Fruit fly (Drosophila melanogaster) whole organism, embryonic: ENCODE measurements around the gene CG34384.

Experiments
- Awh ChIP-seq: fragments of 200-800 bp; sonication (Bioruptor generic); IDR thresholded peaks from 2 replicates; pipeline ENCODE4, ENCODE4 v1.3.6; 2022; ENCODE audit warnings: missing biosample characterization, missing genetic modification characterization
- Bgb ChIP-seq: fragments of 200-800 bp; sonication (Bioruptor generic); IDR thresholded peaks from 2 replicates; pipeline ENCODE4 v1.3.6; 2022; ENCODE audit warnings: missing biosample characterization, missing genetic modification characterization; ENCODE audit not compliant: partially characterized antibody
- CG11696 ChIP-seq: fragments of 200-800 bp; sonication (Bioruptor generic); IDR thresholded peaks from 2 replicates; pipeline ENCODE4 v1.3.6; 2022; ENCODE audit warnings: missing biosample characterization, missing genetic modification characterization
- CG12071 ChIP-seq: fragments of 200-800 bp; sonication (Bioruptor generic); optimal IDR thresholded peaks from 3 replicates; lab custom pipeline; 2018; ENCODE audit warnings: missing biosample characterization, mild to moderate bottlenecking, missing genetic modification characterization
- CG13424 ChIP-seq: fragments of 200-800 bp; sonication (Bioruptor generic); optimal IDR thresholded peaks from 2 replicates; lab custom pipeline; 2019; ENCODE audit warnings: missing biosample characterization, mild to moderate bottlenecking, missing genetic modification characterization, moderate library complexity
- CG14441 ChIP-seq: fragments of 200-800 bp; sonication (Bioruptor generic); IDR thresholded peaks from 2 replicates; pipeline ENCODE4 v1.3.6; 2022; ENCODE audit warnings: missing biosample characterization, missing genetic modification characterization
- CG15514 ChIP-seq: fragments of 200-800 bp; sonication (Bioruptor generic); optimal IDR thresholded peaks from 3 replicates; lab custom pipeline; 2017; ENCODE audit warnings: missing biosample characterization, missing genetic modification characterization, mild to moderate bottlenecking, moderate library complexity, missing genetic modification reagents
- CG1602 ChIP-seq: fragments of 200-800 bp; sonication (Bioruptor generic); optimal IDR thresholded peaks from 3 replicates; lab custom pipeline; 2016; ENCODE audit warnings: missing biosample characterization, missing genetic modification characterization
- CG16779 ChIP-seq: fragments of 200-800 bp; sonication (Bioruptor generic); IDR thresholded peaks from 2 replicates; pipeline ENCODE4 v1.3.6; 2022; ENCODE audit warnings: missing biosample characterization, missing genetic modification characterization
- CG17568 ChIP-seq: fragments of 200-800 bp; sonication (Bioruptor generic); optimal IDR thresholded peaks from 2 replicates; lab custom pipeline; 2018; ENCODE audit warnings: missing biosample characterization, mild to moderate bottlenecking, missing genetic modification characterization, moderate library complexity
- CG17802 ChIP-seq: fragments of 200-800 bp; sonication (Bioruptor generic); optimal IDR thresholded peaks from 2 replicates; lab custom pipeline; 2018; ENCODE audit warnings: missing biosample characterization, mild to moderate bottlenecking, missing genetic modification characterization, moderate library complexity
- CG2199 ChIP-seq: fragments of 200-800 bp; sonication (Bioruptor generic); IDR thresholded peaks from 3 replicates; pipeline ENCODE4 v1.3.6; 2022; ENCODE audit warnings: missing biosample characterization, missing genetic modification characterization
- CG32532 ChIP-seq: fragments of 200-800 bp; sonication (Bioruptor generic); IDR thresholded peaks from 2 replicates; pipeline ENCODE4 v1.3.6; 2022; ENCODE audit warnings: missing biosample characterization, missing genetic modification characterization
- CG33557 ChIP-seq: fragments of 200-800 bp; sonication (Bioruptor generic); optimal IDR thresholded peaks from 2 replicates; lab custom pipeline; 2019; ENCODE audit warnings: missing biosample characterization, mild to moderate bottlenecking, missing genetic modification characterization, moderate library complexity
- CG3407 ChIP-seq: fragments of 200-800 bp; sonication (Bioruptor generic); optimal IDR thresholded peaks from 2 replicates; lab custom pipeline; 2018; ENCODE audit warnings: missing biosample characterization, mild to moderate bottlenecking, missing genetic modification characterization
- CG4707 ChIP-seq: fragments of 200-800 bp; sonication (Bioruptor generic); optimal IDR thresholded peaks from 2 replicates; lab custom pipeline; 2018; ENCODE audit warnings: missing biosample characterization, mild to moderate bottlenecking, missing genetic modification characterization, moderate library complexity
- CG6254 ChIP-seq: fragments of 200-800 bp; sonication (Bioruptor generic); optimal IDR thresholded peaks from 3 replicates; lab custom pipeline; 2017; ENCODE audit warnings: mild to moderate bottlenecking, missing biosample characterization, missing genetic modification reagents, missing genetic modification characterization
- CG6765 ChIP-seq: fragments of 200-800 bp; sonication (Bioruptor generic); optimal IDR thresholded peaks from 3 replicates; lab custom pipeline; 2017; ENCODE audit warnings: missing biosample characterization, mild to moderate bottlenecking, missing genetic modification characterization
- CG7556 ChIP-seq: fragments of 200-800 bp; sonication (Bioruptor generic); optimal IDR thresholded peaks from 2 replicates; lab custom pipeline; 2017; ENCODE audit warnings: missing biosample characterization, mild to moderate bottlenecking, missing genetic modification characterization
- CG7839 ChIP-seq: fragments of 200-800 bp; sonication (Bioruptor generic); optimal IDR thresholded peaks from 3 replicates; lab custom pipeline; 2018; ENCODE audit warnings: missing biosample characterization, mild to moderate bottlenecking, missing genetic modification characterization, moderate library complexity
- CG8290 ChIP-seq, 3 experiments: fragments of 200-800 bp; sonication (Bioruptor generic); optimal IDR thresholded peaks; 2 replicates each; lab custom pipeline; 2016 to 2019; ENCODE audit warnings: missing biosample characterization in 3 of 3, missing genetic modification characterization in 3 of 3, mild to moderate bottlenecking in 2 of 3, moderate library complexity in 1 of 3
- CG8388 ChIP-seq: fragments of 200-800 bp; sonication (Bioruptor generic); optimal IDR thresholded peaks from 2 replicates; lab custom pipeline; 2019; ENCODE audit warnings: missing biosample characterization, mild to moderate bottlenecking, missing genetic modification characterization, moderate library complexity
- CG9437 ChIP-seq: fragments of 200-800 bp; sonication (Bioruptor generic); optimal IDR thresholded peaks from 2 replicates; lab custom pipeline; 2018; ENCODE audit warnings: missing biosample characterization, mild to moderate bottlenecking, missing genetic modification characterization
- Ets65A ChIP-seq: fragments of 200-800 bp; sonication (Bioruptor generic); peaks from one replicate; lab custom pipeline; 2016; ENCODE audit warnings: missing biosample characterization, missing genetic modification characterization
- HmgD ChIP-seq: fragments of 200-800 bp; sonication (Bioruptor generic); optimal IDR thresholded peaks from 3 replicates; lab custom pipeline; 2016; ENCODE audit warnings: missing biosample characterization, missing genetic modification characterization
- Hr51 ChIP-seq, 2 experiments: fragments of 200-800 bp; sonication (Bioruptor generic); optimal IDR thresholded peaks; 2 replicates in 1 of 2; 3 replicates in 1 of 2; lab custom pipeline; 2016 to 2018; ENCODE audit warnings: missing biosample characterization in 2 of 2, missing genetic modification characterization in 2 of 2, mild to moderate bottlenecking in 1 of 2, moderate library complexity in 1 of 2
- Lhr ChIP-seq: fragments of 200-800 bp; sonication (Bioruptor generic); optimal IDR thresholded peaks from 3 replicates; lab custom pipeline; 2017; ENCODE audit warnings: mild to moderate bottlenecking, missing biosample characterization, missing genetic modification reagents, missing genetic modification characterization
- Meics ChIP-seq: fragments of 200-800 bp; sonication (Bioruptor generic); optimal IDR thresholded peaks from 2 replicates; lab custom pipeline; 2017; ENCODE audit warnings: missing biosample characterization, mild to moderate bottlenecking, missing genetic modification characterization
- NC2β ChIP-seq: fragments of 200-800 bp; sonication (Bioruptor generic); optimal IDR thresholded peaks from 2 replicates; lab custom pipeline; 2016; ENCODE audit warnings: missing biosample characterization, missing genetic modification characterization
- Poxn ChIP-seq: fragments of 200-800 bp; sonication (Bioruptor generic); IDR thresholded peaks from 2 replicates; pipeline ENCODE4 v1.3.6; 2022; ENCODE audit warnings: missing biosample characterization, missing genetic modification characterization
- fd102C ChIP-seq: fragments of 200-800 bp; sonication (Bioruptor generic); optimal IDR thresholded peaks from 2 replicates; lab custom pipeline; 2018; ENCODE audit warnings: missing biosample characterization, mild to moderate bottlenecking, missing genetic modification characterization, moderate library complexity
- fd64A ChIP-seq: fragments of 200-800 bp; sonication (Bioruptor generic); optimal IDR thresholded peaks from 3 replicates; lab custom pipeline; 2018; ENCODE audit warnings: missing biosample characterization, mild to moderate bottlenecking, missing genetic modification characterization
- her ChIP-seq: fragments of 200-800 bp; sonication (Bioruptor generic); optimal IDR thresholded peaks from 2 replicates; lab custom pipeline; 2016; ENCODE audit warnings: missing biosample characterization, missing genetic modification characterization
- lov ChIP-seq, 2 experiments: fragments of 200-800 bp in 1 of 2; fragments of >200 bp in 1 of 2; sonication (Bioruptor generic) in 1 of 2; IDR thresholded peaks in 1 of 2; optimal IDR thresholded peaks in 1 of 2; 2 replicates in 1 of 2; 3 replicates in 1 of 2; pipeline versions ENCODE4 v1.3.6 to Lab custom; 2017 to 2022; ENCODE audit warnings: missing biosample characterization in 1 of 2, missing genetic modification characterization in 1 of 2
- pan ChIP-seq, 4 experiments: fragments of >200 bp in 3 of 4; fragments of 200-800 bp in 1 of 4; sonication (Bioruptor generic) in 1 of 4; optimal IDR thresholded peaks in 3 of 4; IDR thresholded peaks in 1 of 4; 2 replicates each; pipeline versions ENCODE4 v1.3.6 to Lab custom; 2017 to 2022; ENCODE audit warnings: missing biosample characterization in 2 of 4, missing genetic modification characterization in 2 of 4, mixed read lengths in 1 of 4
- pfk ChIP-seq: fragments of 200-800 bp; sonication (Bioruptor generic); optimal IDR thresholded peaks from 2 replicates; lab custom pipeline; 2018; ENCODE audit warnings: missing biosample characterization, mild to moderate bottlenecking, missing genetic modification characterization, moderate library complexity
- pho ChIP-seq: fragments of 200-800 bp; sonication (Bioruptor generic); optimal IDR thresholded peaks from 2 replicates; lab custom pipeline; 2016; ENCODE audit warnings: missing biosample characterization, missing genetic modification characterization
- pita ChIP-seq: fragments of 200-800 bp; sonication (Bioruptor generic); optimal IDR thresholded peaks from 2 replicates; lab custom pipeline; 2017; ENCODE audit warnings: missing biosample characterization, mild to moderate bottlenecking, missing genetic modification characterization
- row ChIP-seq: fragments of 200-800 bp; sonication (Bioruptor generic); IDR thresholded peaks from 3 replicates; pipeline ENCODE4 v1.3.6; 2022; ENCODE audit warnings: missing biosample characterization, missing genetic modification characterization
- sd ChIP-seq: fragments of 200-800 bp; sonication (Bioruptor generic); optimal IDR thresholded peaks from 3 replicates; lab custom pipeline; 2018; ENCODE audit warnings: missing biosample characterization, mild to moderate bottlenecking, missing genetic modification characterization, moderate library complexity
- sens ChIP-seq: fragments of 200-800 bp; sonication (Bioruptor generic); peaks from one replicate; lab custom pipeline; 2016; ENCODE audit warnings: missing biosample characterization, missing genetic modification characterization
- seq ChIP-seq: fragments of 200-800 bp; sonication (Bioruptor generic); IDR thresholded peaks from 2 replicates; pipeline ENCODE4 v1.3.6; 2022; ENCODE audit warnings: missing biosample characterization, missing genetic modification characterization
- ssp ChIP-seq: fragments of 200-800 bp; sonication (Bioruptor generic); IDR thresholded peaks from 2 replicates; pipeline ENCODE4 v1.3.6; 2022; ENCODE audit warnings: missing biosample characterization, missing genetic modification characterization
- stwl ChIP-seq: fragments of 200-800 bp; sonication (Bioruptor generic); optimal IDR thresholded peaks from 3 replicates; lab custom pipeline; 2018; ENCODE audit warnings: missing biosample characterization, mild to moderate bottlenecking, missing genetic modification characterization, moderate library complexity
- tio ChIP-seq: fragments of 200-800 bp; sonication (Bioruptor generic); optimal IDR thresholded peaks from 2 replicates; lab custom pipeline; 2017; ENCODE audit warnings: missing biosample characterization, missing genetic modification characterization, inconsistent platforms
- wek ChIP-seq: fragments of 200-800 bp; sonication (Bioruptor generic); optimal IDR thresholded peaks from 3 replicates; lab custom pipeline; 2018; ENCODE audit warnings: missing biosample characterization, mild to moderate bottlenecking, missing genetic modification characterization, moderate library complexity

The CG34384 gene

DNA sequence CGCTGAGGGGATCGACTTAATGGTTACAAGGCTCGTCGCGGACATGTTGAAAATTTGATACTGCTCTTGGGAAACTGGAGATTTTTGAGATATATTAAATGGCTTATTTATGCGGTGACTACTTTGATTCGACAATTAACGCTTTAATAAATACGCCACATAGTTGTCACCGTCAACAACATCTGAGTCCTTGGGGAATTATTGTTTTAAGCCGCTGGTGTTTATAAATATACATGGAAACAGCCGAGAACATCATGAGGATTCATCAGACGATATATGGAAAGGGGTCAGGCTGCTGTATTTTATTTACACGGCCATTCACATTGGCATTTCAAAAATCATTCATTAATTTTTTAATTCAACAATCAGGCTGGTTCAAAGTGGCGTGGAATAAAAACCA lies 42.5 kb upstream of the CG34384 start, which contains the start of gene CG11286 (continued):
- TF ChIP-seq pho (GFP tag; lab: Kevin White, UChicago) (no peak), sd (tag; lab: Kevin White, UChicago) (no peak), HmgD (GFP tag; lab: Kevin White, UChicago) (no peak), Bgb (GFP tag; lab: Robert Waterston, UW) (no peak), tio (GFP tag; lab: Kevin White, UChicago) (no peak), seq (GFP tag; lab: Robert Waterston, UW) (no peak), Poxn (GFP tag; lab: Robert Waterston, UW) (no peak)

DNA sequence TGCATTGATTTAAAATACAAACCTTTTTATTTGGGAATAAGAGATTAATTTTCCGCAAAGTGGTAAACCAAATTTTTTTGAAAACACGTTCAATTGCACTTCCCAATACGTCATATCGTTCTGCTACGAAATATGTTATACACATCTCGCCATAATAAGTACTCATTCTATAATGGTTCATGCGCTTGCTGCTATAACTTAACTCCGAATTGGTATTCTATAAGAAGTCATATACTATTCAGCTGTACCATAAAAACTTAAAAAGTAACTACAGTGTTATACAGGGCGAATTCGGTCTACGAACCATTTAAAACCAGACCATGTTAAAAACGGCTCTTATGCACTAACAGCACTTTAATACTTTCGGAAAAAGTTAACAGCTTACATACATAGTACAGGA lies 34.5 kb upstream of the CG34384 start:
- peak; percentile 47 for TF ChIP-seq CG13424 (tag; lab: Kevin White, UChicago)
- 0 out of 2 replicates have a peak, but pooled peaks have one; percentile 8 for TF ChIP-seq CG11696 (GFP tag; lab: Robert Waterston, UW)
- TF ChIP-seq CG15514 (GFP tag; lab: Kevin White, UChicago) = peak; percentile 2
- peak; percentile 12 for TF ChIP-seq CG17568 (GFP tag; lab: Kevin White, UChicago)
- TF ChIP-seq Ets65A (GFP tag; lab: Kevin White, UChicago) = no peak
- TF ChIP-seq CG8290 (GFP tag; optimal IDR thresholded peaks at IDR 0.05; lab: Kevin White, UChicago) = no peak
- TF ChIP-seq CG8290 (tag; optimal IDR thresholded peaks at IDR 0.05; lab: Kevin White, UChicago) = peak in 1 of 2 experiments; percentile 18
- TF ChIP-seq Awh (GFP tag; lab: Robert Waterston, UW) = peak; percentile 49; the same call in 1 of the 2 replicates
- peak; percentile 84 for TF ChIP-seq wek (GFP tag; lab: Kevin White, UChicago)
- TF ChIP-seq CG33557 (GFP tag; lab: Kevin White, UChicago) = peak; percentile 39
- TF ChIP-seq CG14441 (GFP tag; lab: Robert Waterston, UW) = 0 out of 2 replicates have a peak, but pooled peaks have one; percentile 21
- peak; percentile 20 for TF ChIP-seq Meics (GFP tag; lab: Kevin White, UChicago)
- TF ChIP-seq CG32532 (GFP tag; lab: Robert Waterston, UW) = peak; percentile 48; the same call in 1 of the 2 replicates
- no peak for TF ChIP-seq her
- TF ChIP-seq CG7839 (tag; lab: Kevin White, UChicago) = peak; percentile 31
- no peak for TF ChIP-seq CG7556 (GFP tag; lab: Kevin White, UChicago)
- TF ChIP-seq CG16779 (GFP tag; lab: Robert Waterston, UW) = no peak
- TF ChIP-seq CG17802 (tag; lab: Kevin White, UChicago) = peak; percentile 39
- TF ChIP-seq pfk (GFP tag; lab: Kevin White, UChicago) = no peak
- TF ChIP-seq ssp = no peak
- no peak for TF ChIP-seq pan (optimal IDR thresholded peaks at IDR 0.05; lab: Kevin White, UChicago)
- no peak for TF ChIP-seq pan (GFP tag; optimal IDR thresholded peaks at IDR 0.05 in 1 of 2, IDR thresholded peaks at IDR 0.05 in 1 of 2)
- TF ChIP-seq lov (optimal IDR thresholded peaks at IDR 0.05; lab: Kevin White, UChicago) = no peak
- TF ChIP-seq lov (GFP tag; IDR thresholded peaks at IDR 0.05; lab: Robert Waterston, UW) = peak; percentile 78; the same call in 2 of the 3 replicates
- peak in 1 of 2 experiments; percentile 38 for TF ChIP-seq Hr51 (GFP tag; optimal IDR thresholded peaks at IDR 0.05; lab: Kevin White, UChicago)
- TF ChIP-seq fd64A (GFP tag; lab: Kevin White, UChicago) = peak; percentile 34
- peak; percentile 79 for TF ChIP-seq CG4707 (GFP tag; lab: Kevin White, UChicago)
- TF ChIP-seq NC2β (GFP tag; lab: Kevin White, UChicago) = no peak
- TF ChIP-seq pita = peak; percentile 35
- TF ChIP-seq row = no peak
- peak; percentile 43 for TF ChIP-seq CG6254 (GFP tag; lab: Kevin White, UChicago)
- TF ChIP-seq CG2199 = 0 out of 3 replicates have a peak, but pooled peaks have one; percentile 24
- TF ChIP-seq fd102C (GFP tag; lab: Kevin White, UChicago) = peak; percentile 20
- TF ChIP-seq CG1602 (GFP tag; lab: Kevin White, UChicago) = no peak
- peak; percentile 57 for TF ChIP-seq stwl (tag; lab: Kevin White, UChicago)
- TF ChIP-seq CG3407 (GFP tag; lab: Kevin White, UChicago) = peak; percentile 28
- TF ChIP-seq Lhr (GFP tag; lab: Kevin White, UChicago) = peak; percentile 39
- peak; percentile 29 for TF ChIP-seq CG8388 (GFP tag; lab: Kevin White, UChicago)
- peak; percentile 78 for TF ChIP-seq CG9437 (GFP tag; lab: Kevin White, UChicago)
- TF ChIP-seq CG12071 (GFP tag; lab: Kevin White, UChicago) = peak; percentile 60
- no peak for TF ChIP-seq CG6765 (GFP tag; lab: Kevin White, UChicago)
- peak; percentile 59 for TF ChIP-seq sens
